Worm (Caenorhabditis elegans) whole organism, L2 larva: Measurements from ENCODE around the gene C31B8.1.
"Not testable (repeated sequence)": the region's sequence is repeated elsewhere in the genome, so short reads cannot be mapped to it uniquely, and the experiment has no call there.

ENCODE experiments used
- C34F6.9 ChIP-seq: fragments of 150-350 bp; optimal IDR thresholded peaks from 2 replicates; lab custom pipeline; 2014; ENCODE audit warnings: missing biosample characterization, missing genetic modification characterization
- F13H6.1 ChIP-seq: sonication (generic microtip); optimal IDR thresholded peaks from 2 replicates; lab custom pipeline; 2016; ENCODE audit warnings: missing genetic modification characterization, missing compliant biosample characterization
- Y55F3AM.14 ChIP-seq: fragments of 200-800 bp; sonication (Bioruptor generic); optimal IDR thresholded peaks from 2 replicates; lab custom pipeline; 2018; ENCODE audit warnings: mild to moderate bottlenecking, missing genetic modification characterization, missing compliant biosample characterization
- ZK546.5 ChIP-seq: sonication (generic microtip); optimal IDR thresholded peaks from 2 replicates; lab custom pipeline; 2017; ENCODE audit warnings: missing biosample characterization, missing genetic modification characterization
- alr-1 ChIP-seq: fragments of 150-350 bp; optimal IDR thresholded peaks from 2 replicates; lab custom pipeline; 2014; ENCODE audit warnings: missing biosample characterization, missing genetic modification characterization
- aly-2 ChIP-seq: fragments of 150-350 bp; optimal IDR thresholded peaks from 2 replicates; lab custom pipeline; 2014; ENCODE audit warnings: missing biosample characterization, missing genetic modification characterization
- ama-1 ChIP-seq: fragments of 150-350 bp; optimal IDR thresholded peaks from 2 replicates; lab custom pipeline; 2018; ENCODE audit warnings: inconsistent platforms
- blmp-1 ChIP-seq: sonication (generic microtip); optimal IDR thresholded peaks from 2 replicates; lab custom pipeline; 2017; ENCODE audit warnings: missing genetic modification characterization, mild to moderate bottlenecking, missing compliant biosample characterization, antibody characterized with exemption, moderate library complexity; ENCODE audit not compliant: insufficient read depth
- ceh-16 ChIP-seq: fragments of 150-350 bp; optimal IDR thresholded peaks from 2 replicates; lab custom pipeline; 2014; ENCODE audit warnings: missing biosample characterization, missing genetic modification characterization
- crh-2 ChIP-seq: sonication (generic microtip); optimal IDR thresholded peaks from 2 replicates; lab custom pipeline; 2017; ENCODE audit warnings: missing biosample characterization, missing genetic modification characterization
- egl-27 ChIP-seq: sonication (generic microtip); optimal IDR thresholded peaks from 3 replicates; lab custom pipeline; 2017; ENCODE audit warnings: missing biosample characterization, missing genetic modification reagents, missing genetic modification characterization
- elt-1 ChIP-seq: fragments of 150-350 bp; optimal IDR thresholded peaks from 2 replicates; lab custom pipeline; 2014; ENCODE audit warnings: missing biosample characterization, missing genetic modification characterization
- fos-1 ChIP-seq: fragments of 150-350 bp; optimal IDR thresholded peaks from 2 replicates; lab custom pipeline; 2014; ENCODE audit warnings: missing biosample characterization, missing genetic modification characterization
- lin-11 ChIP-seq: fragments of 150-350 bp; sonication (generic microtip); optimal IDR thresholded peaks from 2 replicates; lab custom pipeline; 2014; ENCODE audit warnings: missing biosample characterization, missing genetic modification characterization, inconsistent platforms, mixed read lengths
- lin-13 ChIP-seq: fragments of 150-350 bp; optimal IDR thresholded peaks from 2 replicates; lab custom pipeline; 2014; ENCODE audit warnings: missing biosample characterization, missing genetic modification reagents, missing genetic modification characterization
- lin-39 ChIP-seq: fragments of 150-350 bp; optimal IDR thresholded peaks from 2 replicates; lab custom pipeline; 2014; ENCODE audit warnings: missing biosample characterization, missing genetic modification reagents, missing genetic modification characterization
- lsy-2 ChIP-seq, 2 experiments: fragments of 150-350 bp in 1 of 2; sonication (generic microtip) in 1 of 2; optimal IDR thresholded peaks; 2 replicates each; lab custom pipeline; 2014 to 2017; ENCODE audit warnings: missing biosample characterization in 2 of 2, missing genetic modification characterization in 2 of 2
- mdl-1 ChIP-seq, 2 experiments: fragments of 150-350 bp in 1 of 2; sonication (generic microtip) in 1 of 2; optimal IDR thresholded peaks; 2 replicates each; lab custom pipeline; 2017; ENCODE audit warnings: missing biosample characterization in 2 of 2, missing genetic modification characterization in 2 of 2
- nhr-10 ChIP-seq: sonication (generic microtip); optimal IDR thresholded peaks from 2 replicates; lab custom pipeline; 2017; ENCODE audit warnings: missing biosample characterization, missing genetic modification characterization
- nhr-11 ChIP-seq: fragments of 150-350 bp; optimal IDR thresholded peaks from 2 replicates; lab custom pipeline; 2014; ENCODE audit warnings: missing biosample characterization, missing genetic modification characterization
- nhr-12 ChIP-seq: fragments of 150-350 bp; optimal IDR thresholded peaks from 2 replicates; lab custom pipeline; 2014; ENCODE audit warnings: missing biosample characterization, missing genetic modification characterization
- nhr-77 ChIP-seq: fragments of 150-350 bp; optimal IDR thresholded peaks from 2 replicates; lab custom pipeline; 2014; ENCODE audit warnings: missing biosample characterization, missing genetic modification characterization
- skn-1 ChIP-seq: sonication (generic microtip); optimal IDR thresholded peaks from 2 replicates; lab custom pipeline; 2017; ENCODE audit warnings: missing biosample characterization, missing genetic modification characterization
- sma-3 ChIP-seq: sonication (generic microtip); optimal IDR thresholded peaks from 2 replicates; lab custom pipeline; 2016; ENCODE audit warnings: missing genetic modification reagents, missing genetic modification characterization, missing compliant biosample characterization
- sma-9 ChIP-seq, 2 experiments: fragments of 150-350 bp in 1 of 2; sonication (generic microtip) in 1 of 2; optimal IDR thresholded peaks; 2 replicates each; lab custom pipeline; 2014 to 2016; ENCODE audit warnings: missing genetic modification characterization in 2 of 2, mild to moderate bottlenecking in 1 of 2, missing biosample characterization in 1 of 2, missing compliant biosample characterization in 1 of 2, missing genetic modification reagents in 1 of 2, moderate library complexity in 1 of 2
- snpc-4 ChIP-seq: fragments of 150-350 bp; optimal IDR thresholded peaks from 2 replicates; lab custom pipeline; 2014; ENCODE audit warnings: missing biosample characterization, missing genetic modification characterization
- unc-55 ChIP-seq: fragments of 150-350 bp; sonication (generic microtip); optimal IDR thresholded peaks from 3 replicates; lab custom pipeline; 2014; ENCODE audit warnings: missing biosample characterization, missing genetic modification reagents, missing genetic modification characterization
- unc-62 ChIP-seq: fragments of 150-350 bp; optimal IDR thresholded peaks from 2 replicates; lab custom pipeline; 2014; ENCODE audit warnings: missing biosample characterization, missing genetic modification reagents, missing genetic modification characterization
- zag-1 ChIP-seq: fragments of 150-350 bp; optimal IDR thresholded peaks from 2 replicates; lab custom pipeline; 2014; ENCODE audit warnings: missing biosample characterization, missing genetic modification characterization
- ztf-1 ChIP-seq: fragments of 200-800 bp; sonication (Bioruptor generic); conservative IDR thresholded peaks from 2 replicates; pipeline ENCODE4 v1.3.6; 2022; ENCODE audit warnings: missing genetic modification characterization, missing compliant biosample characterization
- ztf-11 ChIP-seq: sonication (generic microtip); optimal IDR thresholded peaks from 2 replicates; lab custom pipeline; 2017; ENCODE audit warnings: missing biosample characterization, missing genetic modification characterization

Gene C31B8.1

DNA sequence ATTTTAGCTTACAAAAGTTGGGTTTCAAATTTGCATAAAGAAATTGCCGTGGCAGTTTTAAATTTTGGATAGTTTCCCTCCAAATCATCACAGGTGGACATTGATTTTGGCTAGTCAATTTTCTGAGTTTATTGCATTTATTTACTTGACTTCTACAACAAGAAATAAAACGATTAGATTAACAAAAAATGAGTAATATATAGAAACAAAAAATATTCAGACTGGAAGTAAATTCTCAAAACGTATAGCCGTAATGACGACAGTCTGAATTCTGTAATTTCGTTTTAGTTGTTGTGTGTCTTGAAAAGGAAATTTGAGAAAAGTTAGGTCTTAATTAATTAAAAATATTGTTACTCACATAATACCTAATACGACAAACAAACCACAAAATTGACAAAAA lies 7.1 kb downstream of the C31B8.1 start, which contains the start of gene srw-141:
Gene srw-141 (minus strand): TSS at position 101 of the 400 bp plus-strand sequence.
- TF ChIP-seq elt-1 = no peak
- TF ChIP-seq aly-2 = no peak
- no peak for TF ChIP-seq nhr-11 (tag; lab: Kevin White, UChicago)
- TF ChIP-seq snpc-4 (tag; lab: Kevin White, UChicago) = no peak
- no peak for TF ChIP-seq ztf-11 (tag; lab: Kevin White, UChicago)
- no peak for TF ChIP-seq nhr-77 (tag; lab: Kevin White, UChicago)
- TF ChIP-seq mdl-1 (tag; optimal IDR thresholded peaks at IDR 0.05; lab: Kevin White, UChicago) = no peak
- no peak for TF ChIP-seq ZK546.5 (tag; lab: Kevin White, UChicago)
- no peak for TF ChIP-seq egl-27
- no peak for TF ChIP-seq ceh-16
- TF ChIP-seq F13H6.1 (tag; lab: Kevin White, UChicago) = no peak
- no peak for TF ChIP-seq lsy-2 (tag; optimal IDR thresholded peaks at IDR 0.05; lab: Kevin White, UChicago)

DNA sequence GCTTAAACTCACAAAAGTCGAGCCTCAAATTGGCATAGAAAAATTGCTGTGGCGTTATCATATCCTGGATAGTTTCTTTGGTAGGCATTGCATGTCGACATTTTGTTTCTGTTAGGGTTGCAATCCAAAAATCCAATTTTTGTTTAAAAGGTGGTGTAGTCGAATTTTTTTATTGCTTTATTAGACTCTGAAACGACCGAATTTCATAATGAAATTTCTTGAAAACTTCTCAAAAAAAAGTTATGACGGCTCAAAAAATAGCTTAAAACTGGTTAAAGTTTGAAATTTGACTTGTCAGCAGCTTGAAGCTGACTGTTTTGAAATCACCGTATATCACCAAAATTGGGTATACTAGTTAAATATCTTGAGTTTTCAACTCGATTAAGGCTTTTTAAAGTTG lies 10.1 kb downstream of the C31B8.1 start, which contains the start of gene srw-143:
Gene srw-143 (minus strand): TSS at position 101 of the 400 bp plus-strand sequence.
- TF ChIP-seq lin-13 (GFP tag; lab: Kevin White, UChicago) (no peak), fos-1 (tag; lab: Kevin White, UChicago) (no peak), C34F6.9 (tag; lab: Kevin White, UChicago) (no peak)
- TF ChIP-seq, all 48 proteins: peak for 0

DNA sequence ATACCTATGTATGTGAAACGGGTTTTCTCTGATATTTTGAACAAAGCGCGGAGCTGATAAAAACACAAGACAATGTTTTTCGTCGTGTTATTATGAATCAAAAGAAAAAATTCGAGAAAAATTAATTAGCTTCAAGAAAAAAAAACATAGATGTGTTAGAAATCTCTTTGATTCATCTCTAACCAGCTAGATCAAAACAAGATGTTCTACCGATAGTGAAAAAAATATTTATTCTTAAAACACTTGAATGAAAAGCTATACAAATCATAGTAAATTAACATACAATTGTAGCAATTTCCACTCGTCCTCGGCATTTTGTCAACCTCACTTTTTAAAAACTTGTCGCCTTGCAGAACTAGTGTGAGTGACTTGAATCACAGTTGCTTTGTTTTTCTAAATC lies 10.9 kb downstream of the C31B8.1 start:
- TF ChIP-seq lin-11 (tag; lab: Kevin White, UChicago) = no peak

DNA sequence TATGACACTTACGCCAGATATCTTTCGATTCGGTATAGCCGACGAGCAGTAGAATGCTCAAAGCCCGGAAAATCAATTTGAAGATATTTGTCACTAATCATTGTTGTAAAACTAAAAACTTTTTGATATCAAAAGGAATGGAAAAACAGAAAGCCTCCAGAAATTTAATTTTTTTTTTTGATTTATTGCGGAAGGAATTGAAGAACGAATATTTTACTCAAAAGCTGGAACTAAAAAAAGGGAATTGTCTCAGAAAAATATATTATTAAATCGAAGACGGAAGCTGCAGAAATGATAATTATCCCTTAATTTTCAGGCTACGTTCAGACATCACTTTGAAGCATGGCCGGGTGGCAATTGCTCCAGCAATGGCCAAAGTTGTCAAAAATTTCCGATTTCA lies 12.5 kb downstream of the C31B8.1 start, which contains the start of gene srw-137:
Gene srw-137 (minus strand): TSS at position 101 of the 400 bp plus-strand sequence.
- TF ChIP-seq lin-11 (tag; lab: Kevin White, UChicago) = no peak
- TF ChIP-seq nhr-77 (tag; lab: Kevin White, UChicago) = no peak
- no peak for TF ChIP-seq Y55F3AM.14
- TF ChIP-seq blmp-1 (tag; lab: Kevin White, UChicago) = no peak
- no peak for TF ChIP-seq lin-39
- TF ChIP-seq ZK546.5 (tag; lab: Kevin White, UChicago) = no peak
- no peak for TF ChIP-seq sma-9 (GFP tag; optimal IDR thresholded peaks at IDR 0.05; lab: Kevin White, UChicago)
- TF ChIP-seq sma-9 (tag; optimal IDR thresholded peaks at IDR 0.05; lab: Kevin White, UChicago) = no peak
- no peak for TF ChIP-seq sma-3 (GFP tag; lab: Kevin White, UChicago)
- TF ChIP-seq ztf-11 (tag; lab: Kevin White, UChicago) = no peak
- no peak for TF ChIP-seq unc-55
- no peak for TF ChIP-seq ztf-1
- no peak for TF ChIP-seq C34F6.9 (tag; lab: Kevin White, UChicago)
- TF ChIP-seq nhr-12 = no peak
- no peak for TF ChIP-seq crh-2 (tag; lab: Kevin White, UChicago)
- TF ChIP-seq ama-1 (lab: Kevin White, UChicago) = no peak
- TF ChIP-seq nhr-10 (tag; lab: Kevin White, UChicago) = no peak
- TF ChIP-seq elt-1 = no peak
- TF ChIP-seq aly-2 = no peak
- TF ChIP-seq unc-62 (GFP tag; lab: Kevin White, UChicago) = no peak

DNA sequence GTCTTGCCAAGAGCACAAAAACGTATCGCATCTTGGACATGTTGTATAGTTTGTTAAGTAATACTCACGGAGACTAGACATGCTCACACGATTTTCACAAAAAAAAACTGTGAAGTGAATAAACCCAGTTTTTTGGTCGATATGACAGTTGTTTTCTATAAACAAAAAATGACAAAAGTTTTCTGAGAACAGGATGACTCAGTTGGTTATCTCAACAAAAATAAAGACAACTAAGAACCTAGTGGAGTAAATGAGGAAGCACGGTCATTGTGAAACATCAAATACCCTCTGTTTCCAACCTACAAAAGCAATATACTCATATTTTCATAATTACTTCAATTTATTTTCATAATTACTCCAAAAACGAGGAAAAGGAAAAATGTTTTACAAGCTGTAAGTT lies 14.2 kb downstream of the C31B8.1 start, which contains the start of gene srh-87:
Gene srh-87 (minus strand): TSS at position 101 of the 400 bp plus-strand sequence.
- TF ChIP-seq nhr-12 (no peak), skn-1 (tag; lab: Kevin White, UChicago) (no peak), zag-1 (tag; lab: Kevin White, UChicago) (no peak), elt-1 (no peak), C34F6.9 (tag; lab: Kevin White, UChicago) (no peak), ZK546.5 (tag; lab: Kevin White, UChicago) (no peak), unc-62 (GFP tag; lab: Kevin White, UChicago) (no peak)

DNA sequence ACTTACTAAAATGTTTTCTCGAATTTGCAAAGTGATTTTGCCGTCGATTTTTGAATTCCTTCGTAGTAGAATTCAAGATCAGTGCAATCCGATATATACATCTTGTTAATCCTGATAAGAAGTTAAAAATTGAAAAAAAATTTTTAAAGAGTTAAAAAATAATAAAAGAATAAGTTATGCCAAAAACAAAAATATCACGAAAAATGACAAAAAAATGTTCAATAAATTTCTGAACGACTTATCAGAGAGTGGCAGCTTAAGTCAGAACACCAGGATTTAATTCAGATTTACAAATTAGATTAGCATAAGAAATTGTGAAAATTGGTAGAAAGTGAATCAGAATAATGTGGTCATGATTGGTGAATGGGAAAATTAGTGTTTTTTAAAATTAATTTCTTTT lies 20.8 kb downstream of the C31B8.1 start, which contains the start of gene srw-122:
Gene srw-122 (minus strand): TSS at position 101 of the 400 bp plus-strand sequence.
- TF ChIP-seq alr-1, skn-1, ZK546.5 (tag; lab: Kevin White, UChicago): not testable (repeated sequence)
- TF ChIP-seq, all 48 proteins: peak for 0; not testable (repeated sequence) for 48
